Fruit fly (Drosophila melanogaster) whole organism: ENCODE results near the gene wds.

Experiments used
- CG8478 ChIP-seq: fragments of >200 bp; optimal IDR thresholded peaks from 2 replicates; lab custom pipeline; 2018; ENCODE audit warnings: inconsistent platforms
- EcR ChIP-seq, 2 experiments: fragments of >200 bp; optimal IDR thresholded peaks; 2 replicates each; lab custom pipeline; 2017; ENCODE audit warnings: missing biosample characterization in 2 of 2, missing genetic modification characterization in 2 of 2, missing genetic modification reagents in 2 of 2
- pan ChIP-seq: fragments of >200 bp; optimal IDR thresholded peaks from 2 replicates; lab custom pipeline; 2017

dm6 chrX:2635075-2635643, 49.4 kb downstream of the wds start:
- TF ChIP-seq pan (lab: Kevin White, UChicago) (no peak), CG8478 (lab: Kevin White, UChicago) (no peak), EcR (GFP tag; optimal IDR thresholded peaks at IDR 0.05; lab: Kevin White, UChicago) (no peak)
